Worm (Caenorhabditis elegans) whole organism, L2 larva: ENCODE measurements around the gene mdh-1.

Experiments
- ZK546.5 ChIP-seq: sonication (generic microtip); optimal IDR thresholded peaks from 2 replicates; lab custom pipeline; 2017; ENCODE audit warnings: missing biosample characterization, missing genetic modification characterization
- ama-1 ChIP-seq: fragments of 150-350 bp; optimal IDR thresholded peaks from 2 replicates; lab custom pipeline; 2018; ENCODE audit warnings: inconsistent platforms
- egl-27 ChIP-seq: sonication (generic microtip); optimal IDR thresholded peaks from 3 replicates; lab custom pipeline; 2017; ENCODE audit warnings: missing biosample characterization, missing genetic modification reagents, missing genetic modification characterization
- fos-1 ChIP-seq: fragments of 150-350 bp; optimal IDR thresholded peaks from 2 replicates; lab custom pipeline; 2014; ENCODE audit warnings: missing biosample characterization, missing genetic modification characterization
- lin-39 ChIP-seq: fragments of 150-350 bp; optimal IDR thresholded peaks from 2 replicates; lab custom pipeline; 2014; ENCODE audit warnings: missing biosample characterization, missing genetic modification reagents, missing genetic modification characterization
- nhr-12 ChIP-seq: fragments of 150-350 bp; optimal IDR thresholded peaks from 2 replicates; lab custom pipeline; 2014; ENCODE audit warnings: missing biosample characterization, missing genetic modification characterization
- nhr-237 ChIP-seq: fragments of 150-350 bp; optimal IDR thresholded peaks from 2 replicates; lab custom pipeline; 2014; ENCODE audit warnings: missing biosample characterization, missing genetic modification characterization
- snpc-4 ChIP-seq: fragments of 150-350 bp; optimal IDR thresholded peaks from 2 replicates; lab custom pipeline; 2014; ENCODE audit warnings: missing biosample characterization, missing genetic modification characterization
- ztf-1 ChIP-seq: fragments of 200-800 bp; sonication (Bioruptor generic); conservative IDR thresholded peaks from 2 replicates; pipeline ENCODE4 v1.3.6; 2022; ENCODE audit warnings: missing genetic modification characterization, missing compliant biosample characterization
- ztf-11 ChIP-seq: sonication (generic microtip); optimal IDR thresholded peaks from 2 replicates; lab custom pipeline; 2017; ENCODE audit warnings: missing biosample characterization, missing genetic modification characterization
- ztf-4 ChIP-seq: fragments of 150-350 bp; optimal IDR thresholded peaks from 2 replicates; lab custom pipeline; 2014; ENCODE audit warnings: missing biosample characterization, missing genetic modification characterization

DNA sequence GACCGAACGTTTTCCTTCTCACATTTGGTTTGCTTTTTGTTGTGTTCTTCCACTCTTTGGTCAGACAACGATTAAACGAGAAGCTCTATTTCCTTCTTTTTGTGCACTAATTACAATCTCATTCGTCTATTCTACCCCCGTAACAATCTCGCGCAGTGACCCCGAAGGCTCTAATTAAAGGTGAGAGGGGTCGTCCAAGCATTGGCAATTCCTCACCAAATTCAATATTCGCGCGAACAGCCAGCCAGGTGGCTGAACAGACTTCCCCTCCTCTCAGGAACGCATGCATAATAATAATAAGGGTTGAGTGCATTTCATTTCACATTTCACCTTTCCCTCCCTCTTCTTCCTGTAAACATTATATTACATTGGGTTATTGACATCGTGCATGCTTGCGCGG lies 31.2 kb downstream of the mdh-1 start:
- no peak for TF ChIP-seq lin-39 (tag; lab: Kevin White, UChicago)
- TF ChIP-seq ama-1 (lab: Kevin White, UChicago): no peak
- no peak for TF ChIP-seq snpc-4 (tag; lab: Kevin White, UChicago)
- no peak for TF ChIP-seq ztf-11
- TF ChIP-seq ZK546.5 (tag; lab: Kevin White, UChicago): no peak
- no peak for TF ChIP-seq ztf-1 (GFP tag; lab: Robert Waterston, UW)
- no peak for TF ChIP-seq nhr-237
- no peak for TF ChIP-seq ztf-4 (tag; lab: Kevin White, UChicago)
- TF ChIP-seq nhr-12 (tag; lab: Kevin White, UChicago): no peak
- TF ChIP-seq egl-27 (tag; lab: Kevin White, UChicago): no peak
- TF ChIP-seq fos-1 (tag; lab: Kevin White, UChicago): no peak
